Worm (Caenorhabditis elegans) whole organism, young adult: Measurements from ENCODE around the gene ogdh-2.

Source experiments
- T07F8.4 ChIP-seq: sonication (generic microtip); optimal IDR thresholded peaks from 2 replicates; lab custom pipeline; 2016; ENCODE audit warnings: mild to moderate bottlenecking, missing genetic modification characterization, moderate library complexity, missing compliant biosample characterization
- ceh-91 ChIP-seq: fragments of 200-800 bp; sonication (Bioruptor generic); IDR thresholded peaks from 2 replicates; pipeline ENCODE4 v1.3.6; 2022; ENCODE audit warnings: missing genetic modification reagents, missing genetic modification characterization, missing compliant biosample characterization
- nfya-1 ChIP-seq: sonication (generic microtip); optimal IDR thresholded peaks from 2 replicates; lab custom pipeline; 2017; ENCODE audit warnings: antibody characterized with exemption, missing compliant biosample characterization, missing genetic modification characterization, borderline replicate concordance; ENCODE audit not compliant: insufficient read depth
- rec-8 ChIP-seq, 2 experiments: sonication (generic microtip); optimal IDR thresholded peaks; 2 replicates each; lab custom pipeline; 2016; ENCODE audit warnings: mild to moderate bottlenecking in 2 of 2, missing genetic modification characterization in 2 of 2, missing genetic modification reagents in 2 of 2, missing genotype in 2 of 2, missing biosample characterization in 1 of 2, missing compliant biosample characterization in 1 of 2, moderate library complexity in 1 of 2
- tbx-9 ChIP-seq: sonication (generic microtip); optimal IDR thresholded peaks from 2 replicates; lab custom pipeline; 2016; ENCODE audit warnings: borderline replicate concordance, missing genetic modification characterization, inconsistent platforms, missing compliant biosample characterization
- ztf-26 ChIP-seq: sonication (generic microtip); optimal IDR thresholded peaks from 2 replicates; lab custom pipeline; 2017; ENCODE audit warnings: missing genetic modification characterization, missing compliant biosample characterization

DNA sequence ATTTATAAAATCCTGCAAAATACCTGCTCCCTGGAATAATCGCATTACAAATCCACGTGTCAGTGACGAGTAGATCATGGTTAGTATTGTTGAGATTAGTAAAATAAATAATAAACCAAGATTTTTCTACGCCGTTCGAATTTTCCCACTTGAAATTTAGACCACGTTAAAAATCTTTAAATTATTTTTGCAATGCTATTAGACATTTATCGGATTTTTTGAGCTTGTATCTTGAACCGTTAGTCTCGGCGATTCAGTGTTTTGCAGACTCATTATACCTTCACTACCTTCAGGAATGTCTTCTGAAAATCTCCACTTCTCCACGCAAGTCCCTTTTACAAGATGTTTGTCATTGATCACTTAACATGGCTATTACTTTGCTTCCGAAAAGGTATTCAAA lies 32.1 kb upstream of the ogdh-2 start, which contains the start of gene C27A7.5:
- TF ChIP-seq nfya-1 (tag; lab: Kevin White, UChicago) = no peak
- no peak for TF ChIP-seq ztf-26 (tag; lab: Kevin White, UChicago)
- TF ChIP-seq tbx-9 = no peak
- no peak for TF ChIP-seq ceh-91 (GFP tag; lab: Robert Waterston, UW)
- no peak for TF ChIP-seq rec-8 (tag; optimal IDR thresholded peaks at IDR 0.05; lab: Kevin White, UChicago)
- TF ChIP-seq T07F8.4 (tag; lab: Kevin White, UChicago) = no peak
